Worm (Caenorhabditis elegans) whole organism, L2 larva: ENCODE data around the gene F49F1.4.

Source experiments
- C34F6.9 ChIP-seq: fragments of 150-350 bp; optimal IDR thresholded peaks from 2 replicates; lab custom pipeline; 2014; ENCODE audit warnings: missing biosample characterization, missing genetic modification characterization
- R02D3.7 ChIP-seq: fragments of 150-350 bp; optimal IDR thresholded peaks from 2 replicates; lab custom pipeline; 2014; ENCODE audit warnings: missing biosample characterization, missing genetic modification characterization
- Y55F3AM.14 ChIP-seq: fragments of 200-800 bp; sonication (Bioruptor generic); optimal IDR thresholded peaks from 2 replicates; lab custom pipeline; 2018; ENCODE audit warnings: mild to moderate bottlenecking, missing genetic modification characterization, missing compliant biosample characterization
- alr-1 ChIP-seq: fragments of 150-350 bp; optimal IDR thresholded peaks from 2 replicates; lab custom pipeline; 2014; ENCODE audit warnings: missing biosample characterization, missing genetic modification characterization
- ama-1 ChIP-seq: fragments of 150-350 bp; optimal IDR thresholded peaks from 2 replicates; lab custom pipeline; 2018; ENCODE audit warnings: inconsistent platforms
- blmp-1 ChIP-seq: sonication (generic microtip); optimal IDR thresholded peaks from 2 replicates; lab custom pipeline; 2017; ENCODE audit warnings: missing genetic modification characterization, mild to moderate bottlenecking, missing compliant biosample characterization, antibody characterized with exemption, moderate library complexity; ENCODE audit not compliant: insufficient read depth
- ceh-16 ChIP-seq: fragments of 150-350 bp; optimal IDR thresholded peaks from 2 replicates; lab custom pipeline; 2014; ENCODE audit warnings: missing biosample characterization, missing genetic modification characterization
- ceh-82 ChIP-seq: fragments of 150-350 bp; optimal IDR thresholded peaks from 2 replicates; lab custom pipeline; 2014; ENCODE audit warnings: missing biosample characterization, missing genetic modification characterization
- crh-2 ChIP-seq: sonication (generic microtip); optimal IDR thresholded peaks from 2 replicates; lab custom pipeline; 2017; ENCODE audit warnings: missing biosample characterization, missing genetic modification characterization
- dmd-4 ChIP-seq: sonication (generic microtip); optimal IDR thresholded peaks from 2 replicates; lab custom pipeline; 2017; ENCODE audit warnings: missing biosample characterization, missing genetic modification characterization
- egl-27 ChIP-seq: sonication (generic microtip); optimal IDR thresholded peaks from 3 replicates; lab custom pipeline; 2017; ENCODE audit warnings: missing biosample characterization, missing genetic modification reagents, missing genetic modification characterization
- elt-3 ChIP-seq: sonication (generic microtip); optimal IDR thresholded peaks from 2 replicates; lab custom pipeline; 2017; ENCODE audit warnings: missing biosample characterization, missing genetic modification characterization
- fos-1 ChIP-seq: fragments of 150-350 bp; optimal IDR thresholded peaks from 2 replicates; lab custom pipeline; 2014; ENCODE audit warnings: missing biosample characterization, missing genetic modification characterization
- lin-11 ChIP-seq: fragments of 150-350 bp; sonication (generic microtip); optimal IDR thresholded peaks from 2 replicates; lab custom pipeline; 2014; ENCODE audit warnings: missing biosample characterization, missing genetic modification characterization, inconsistent platforms, mixed read lengths
- lin-13 ChIP-seq: fragments of 150-350 bp; optimal IDR thresholded peaks from 2 replicates; lab custom pipeline; 2014; ENCODE audit warnings: missing biosample characterization, missing genetic modification reagents, missing genetic modification characterization
- lin-39 ChIP-seq: fragments of 150-350 bp; optimal IDR thresholded peaks from 2 replicates; lab custom pipeline; 2014; ENCODE audit warnings: missing biosample characterization, missing genetic modification reagents, missing genetic modification characterization
- mbf-1 ChIP-seq: sonication (generic microtip); optimal IDR thresholded peaks from 2 replicates; lab custom pipeline; 2017; ENCODE audit warnings: missing biosample characterization, missing genetic modification characterization
- mdl-1 ChIP-seq, 2 experiments: fragments of 150-350 bp in 1 of 2; sonication (generic microtip) in 1 of 2; optimal IDR thresholded peaks; 2 replicates each; lab custom pipeline; 2017; ENCODE audit warnings: missing biosample characterization in 2 of 2, missing genetic modification characterization in 2 of 2
- nhr-11 ChIP-seq: fragments of 150-350 bp; optimal IDR thresholded peaks from 2 replicates; lab custom pipeline; 2014; ENCODE audit warnings: missing biosample characterization, missing genetic modification characterization
- nhr-12 ChIP-seq: fragments of 150-350 bp; optimal IDR thresholded peaks from 2 replicates; lab custom pipeline; 2014; ENCODE audit warnings: missing biosample characterization, missing genetic modification characterization
- nhr-21 ChIP-seq: fragments of 150-350 bp; optimal IDR thresholded peaks from 2 replicates; lab custom pipeline; 2014; ENCODE audit warnings: missing biosample characterization, missing genetic modification characterization
- nhr-25 ChIP-seq: fragments of 150-350 bp; sonication (generic microtip); optimal IDR thresholded peaks from 3 replicates; lab custom pipeline; 2014; ENCODE audit warnings: missing biosample characterization, missing genetic modification characterization
- nhr-6 ChIP-seq: fragments of 150-350 bp; optimal IDR thresholded peaks from 2 replicates; lab custom pipeline; 2014; ENCODE audit warnings: missing biosample characterization, missing genetic modification characterization
- nhr-77 ChIP-seq: fragments of 150-350 bp; optimal IDR thresholded peaks from 2 replicates; lab custom pipeline; 2014; ENCODE audit warnings: missing biosample characterization, missing genetic modification characterization
- peb-1 ChIP-seq: fragments of 150-350 bp; optimal IDR thresholded peaks from 2 replicates; lab custom pipeline; 2014; ENCODE audit warnings: missing biosample characterization, missing genetic modification characterization
- sem-4 ChIP-seq: fragments of 150-350 bp; optimal IDR thresholded peaks from 2 replicates; lab custom pipeline; 2014; ENCODE audit warnings: missing biosample characterization, missing genetic modification reagents, missing genetic modification characterization
- skn-1 ChIP-seq: sonication (generic microtip); optimal IDR thresholded peaks from 2 replicates; lab custom pipeline; 2017; ENCODE audit warnings: missing biosample characterization, missing genetic modification characterization
- sma-3 ChIP-seq: sonication (generic microtip); optimal IDR thresholded peaks from 2 replicates; lab custom pipeline; 2016; ENCODE audit warnings: missing genetic modification reagents, missing genetic modification characterization, missing compliant biosample characterization
- sma-9 ChIP-seq, 2 experiments: fragments of 150-350 bp in 1 of 2; sonication (generic microtip) in 1 of 2; optimal IDR thresholded peaks; 2 replicates each; lab custom pipeline; 2014 to 2016; ENCODE audit warnings: missing genetic modification characterization in 2 of 2, mild to moderate bottlenecking in 1 of 2, missing biosample characterization in 1 of 2, missing compliant biosample characterization in 1 of 2, missing genetic modification reagents in 1 of 2, moderate library complexity in 1 of 2
- unc-39 ChIP-seq: fragments of 150-350 bp; optimal IDR thresholded peaks from 2 replicates; lab custom pipeline; 2014; ENCODE audit warnings: missing biosample characterization, missing genetic modification characterization
- unc-55 ChIP-seq: fragments of 150-350 bp; sonication (generic microtip); optimal IDR thresholded peaks from 3 replicates; lab custom pipeline; 2014; ENCODE audit warnings: missing biosample characterization, missing genetic modification reagents, missing genetic modification characterization
- ztf-11 ChIP-seq: sonication (generic microtip); optimal IDR thresholded peaks from 2 replicates; lab custom pipeline; 2017; ENCODE audit warnings: missing biosample characterization, missing genetic modification characterization
- ztf-4 ChIP-seq: fragments of 150-350 bp; optimal IDR thresholded peaks from 2 replicates; lab custom pipeline; 2014; ENCODE audit warnings: missing biosample characterization, missing genetic modification characterization

Gene F49F1.4

DNA sequence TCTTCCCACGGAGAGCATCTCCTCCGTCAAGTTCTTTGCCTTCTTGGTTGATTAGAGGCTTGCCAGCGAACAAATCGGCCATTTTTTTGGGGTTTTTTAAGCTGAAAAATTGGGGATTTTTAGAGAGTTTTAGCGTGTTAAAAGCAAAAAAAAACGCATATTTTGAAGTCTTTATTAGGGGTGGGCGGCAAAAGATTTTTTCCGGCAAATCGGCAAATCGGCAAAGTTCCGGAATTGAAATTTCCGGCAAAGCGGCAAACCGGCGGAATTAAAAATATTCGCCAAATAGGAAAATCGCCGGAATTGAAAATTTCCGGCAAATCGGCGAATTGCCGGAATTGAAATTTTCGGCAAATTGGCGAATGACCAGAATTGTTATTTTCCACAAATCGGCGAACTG is 31.4 kb downstream of the F49F1.4 start, which contains the start of gene C35B1.5:
C35B1.5 (minus strand) TSS at position 101 of the 400 bp plus-strand sequence.
- TF ChIP-seq ceh-82 (tag; lab: Kevin White, UChicago) (no peak), ztf-4 (no peak), egl-27 (no peak), crh-2 (tag; lab: Kevin White, UChicago) (no peak), lin-11 (no peak), unc-39 (tag; lab: Kevin White, UChicago) (no peak), skn-1 (tag; lab: Kevin White, UChicago) (no peak)

DNA sequence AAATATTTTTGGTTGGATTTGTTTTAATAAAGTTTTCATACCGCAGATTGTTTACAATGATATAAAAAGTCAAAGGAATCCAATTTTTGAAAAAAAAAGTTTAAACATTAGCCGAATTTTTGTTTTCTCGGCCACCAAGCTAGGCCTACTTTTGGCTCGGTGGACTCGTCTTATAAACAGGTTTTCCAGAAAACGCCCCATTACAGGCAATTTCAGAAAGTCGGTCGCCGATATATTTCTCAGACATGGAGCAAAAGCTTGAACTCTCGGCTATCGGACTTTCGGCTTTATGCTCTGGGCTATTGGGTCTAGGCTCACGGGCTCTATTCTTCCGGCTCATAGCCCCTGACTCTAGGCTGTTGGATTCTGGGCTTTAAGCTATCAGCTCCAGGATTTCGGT is 32.4 kb downstream of the F49F1.4 start:
- no peak for TF ChIP-seq peb-1
- TF ChIP-seq, all 48 proteins: peak for 0

ce11 chrIV:4082599-4082998 is 32.9 kb downstream of the F49F1.4 start:
- TF ChIP-seq nhr-12: no peak
- TF ChIP-seq, all 48 proteins: peak for 0

ce11 chrIV:4080846-4081245 is 34.7 kb downstream of the F49F1.4 start, which contains the start of the genes C35B1.9 and C35B1.3:
Gene C35B1.9 (minus strand): TSS chrIV:4080946.
Gene C35B1.3 (plus strand): TSS chrIV:4081151.
- TF ChIP-seq sma-9 (GFP tag; optimal IDR thresholded peaks at IDR 0.05; lab: Kevin White, UChicago) (no peak), sma-9 (tag; optimal IDR thresholded peaks at IDR 0.05; lab: Kevin White, UChicago) (no peak), unc-39 (tag; lab: Kevin White, UChicago) (no peak), nhr-11 (tag; lab: Kevin White, UChicago) (no peak), nhr-21 (tag; lab: Kevin White, UChicago) (no peak), nhr-25 (no peak), Y55F3AM.14 (no peak), C34F6.9 (no peak), skn-1 (tag; lab: Kevin White, UChicago) (no peak), lin-39 (tag; lab: Kevin White, UChicago) (no peak), ceh-16 (tag; lab: Kevin White, UChicago) (no peak)

DNA sequence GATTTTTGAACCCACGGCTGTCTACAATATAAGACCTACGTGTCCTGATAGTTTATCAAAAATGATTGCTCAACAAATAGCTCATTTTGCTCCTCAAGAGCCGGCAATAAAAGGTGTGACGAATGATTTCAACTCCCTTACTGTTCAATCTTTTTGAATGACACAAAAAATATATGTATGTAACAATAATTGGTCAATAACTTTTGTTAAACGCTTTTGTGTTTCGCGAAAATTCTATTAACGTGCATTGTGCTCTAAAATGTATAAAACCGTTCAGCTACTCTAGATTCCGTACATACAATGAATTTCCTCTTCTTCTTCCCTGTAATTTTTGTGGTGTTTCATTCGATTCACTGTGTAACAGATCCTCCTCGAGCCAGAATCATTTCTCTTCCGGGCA is 36.0 kb downstream of the F49F1.4 start, which contains the start of gene C35B1.4:
C35B1.4 (plus strand) TSS at position 301 of the 400 bp plus-strand sequence.
- no peak for TF ChIP-seq peb-1
- no peak for TF ChIP-seq elt-3
- no peak for TF ChIP-seq nhr-77 (tag; lab: Kevin White, UChicago)
- TF ChIP-seq unc-55 (GFP tag; lab: Kevin White, UChicago): no peak
- TF ChIP-seq ztf-4: no peak
- TF ChIP-seq, all 48 proteins: peak for 0

- no peak for TF ChIP-seq sma-3 (GFP tag; lab: Kevin White, UChicago)
- TF ChIP-seq Y55F3AM.14: no peak
- no peak for TF ChIP-seq lin-13 (GFP tag; lab: Kevin White, UChicago)
- TF ChIP-seq lin-11: no peak
- no peak for TF ChIP-seq nhr-6 (tag; lab: Kevin White, UChicago)
- no peak for TF ChIP-seq mdl-1 (tag; optimal IDR thresholded peaks at IDR 0.05; lab: Kevin White, UChicago)
- no peak for TF ChIP-seq C34F6.9
- no peak for TF ChIP-seq skn-1 (tag; lab: Kevin White, UChicago)
- no peak for TF ChIP-seq sma-9 (GFP tag; optimal IDR thresholded peaks at IDR 0.05; lab: Kevin White, UChicago)
- no peak for TF ChIP-seq sma-9 (tag; optimal IDR thresholded peaks at IDR 0.05; lab: Kevin White, UChicago)
- TF ChIP-seq dmd-4 (tag; lab: Kevin White, UChicago): no peak
- no peak for TF ChIP-seq ztf-4
- no peak for TF ChIP-seq unc-39 (tag; lab: Kevin White, UChicago)
- TF ChIP-seq blmp-1: no peak
- no peak for TF ChIP-seq sem-4 (tag; lab: Kevin White, UChicago)
- TF ChIP-seq ztf-11 (tag; lab: Kevin White, UChicago): no peak
- TF ChIP-seq nhr-25: no peak
Observed at ce11 chrIV:4078901-4079300, 36.6 kb downstream of the F49F1.4 start, which contains the start of gene C35B1.8. Gene C35B1.8 (minus strand): TSS chrIV:4079001.

DNA sequence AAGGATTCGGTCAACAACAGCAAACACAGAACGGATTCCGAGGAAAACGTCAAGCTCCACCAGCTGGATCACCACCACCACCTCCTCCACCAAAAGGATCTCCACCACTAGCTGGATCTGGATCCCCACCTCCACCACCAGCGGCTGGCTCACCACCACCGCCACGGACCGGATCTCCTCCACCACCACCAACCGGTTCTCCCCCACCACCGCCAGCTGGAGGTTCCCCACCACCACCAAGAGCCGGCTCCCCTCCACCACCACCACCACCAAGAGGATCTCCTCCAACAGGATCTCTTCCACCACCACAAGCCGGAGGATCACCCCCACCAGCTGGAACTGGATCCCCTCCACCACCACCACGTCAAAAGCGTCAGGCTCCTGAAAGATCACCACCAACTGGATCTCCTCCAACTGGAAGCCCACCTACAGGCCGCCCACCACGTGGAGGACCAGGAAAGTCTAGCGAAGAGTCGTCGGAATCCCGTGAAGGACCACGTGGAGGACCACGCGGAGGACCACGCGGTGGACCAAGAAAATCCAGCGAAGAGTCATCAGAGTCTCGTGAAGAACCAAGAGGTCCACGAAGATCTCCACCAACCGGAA is 38.7 kb downstream of the F49F1.4 start:
- no peak for TF ChIP-seq egl-27
- no peak for TF ChIP-seq mbf-1 (tag; lab: Kevin White, UChicago)
- TF ChIP-seq ztf-4: no peak
- TF ChIP-seq lin-39 (tag; lab: Kevin White, UChicago): no peak
- no peak for TF ChIP-seq unc-55 (GFP tag; lab: Kevin White, UChicago)
- no peak for TF ChIP-seq R02D3.7 (tag; lab: Kevin White, UChicago)
- TF ChIP-seq alr-1 (tag; lab: Kevin White, UChicago): no peak
- TF ChIP-seq sma-3 (GFP tag; lab: Kevin White, UChicago): no peak
- no peak for TF ChIP-seq fos-1 (tag; lab: Kevin White, UChicago)
- no peak for TF ChIP-seq ama-1 (lab: Kevin White, UChicago)
- TF ChIP-seq, all 48 proteins: peak for 0
